Fruit fly (Drosophila melanogaster): ENCODE results near the gene wor.

The wor gene

DNA sequence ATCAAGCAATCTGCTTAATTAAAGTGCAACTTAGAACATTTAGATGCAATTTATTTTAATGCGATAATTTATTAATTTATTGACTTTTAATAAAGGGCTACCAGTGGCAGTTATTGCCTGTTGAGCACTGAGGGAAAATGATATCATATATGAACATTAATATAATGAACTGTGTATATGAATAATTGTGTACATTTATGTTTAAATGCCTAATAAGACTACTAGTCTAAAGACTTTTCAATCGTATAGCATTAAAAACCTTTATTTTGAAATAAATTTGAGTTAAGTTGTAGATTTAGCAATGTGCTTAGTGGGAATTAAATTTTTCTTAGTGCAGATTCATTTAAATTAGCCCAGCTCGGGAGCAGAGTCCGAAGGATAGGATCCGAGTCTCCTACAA, 35.0 kb downstream of the wor start:
- TF ChIP-seq noc (tag; optimal IDR thresholded peaks at IDR 0.05): no peak

DNA sequence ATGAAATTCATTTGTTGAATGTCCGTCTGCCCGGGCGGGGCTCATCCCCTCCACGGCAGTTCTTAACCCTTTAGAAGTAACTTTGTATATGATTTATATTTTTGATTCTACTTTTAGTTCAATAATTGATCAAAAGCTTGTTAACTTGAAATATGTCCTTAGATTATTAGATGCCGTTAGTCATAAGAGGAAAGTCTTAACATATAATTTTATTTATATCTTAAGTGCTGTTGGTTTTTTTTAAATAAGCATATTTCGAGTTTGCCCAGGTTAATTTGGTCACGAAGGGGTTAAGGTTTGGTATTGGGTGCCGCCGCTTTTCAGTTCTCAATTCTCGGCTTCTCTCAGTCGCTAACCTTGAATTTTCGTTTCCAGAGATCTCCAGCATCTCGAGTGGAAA, 36.4 kb downstream of the wor start:
- TF ChIP-seq noc (tag; optimal IDR thresholded peaks at IDR 0.05): no peak

DNA sequence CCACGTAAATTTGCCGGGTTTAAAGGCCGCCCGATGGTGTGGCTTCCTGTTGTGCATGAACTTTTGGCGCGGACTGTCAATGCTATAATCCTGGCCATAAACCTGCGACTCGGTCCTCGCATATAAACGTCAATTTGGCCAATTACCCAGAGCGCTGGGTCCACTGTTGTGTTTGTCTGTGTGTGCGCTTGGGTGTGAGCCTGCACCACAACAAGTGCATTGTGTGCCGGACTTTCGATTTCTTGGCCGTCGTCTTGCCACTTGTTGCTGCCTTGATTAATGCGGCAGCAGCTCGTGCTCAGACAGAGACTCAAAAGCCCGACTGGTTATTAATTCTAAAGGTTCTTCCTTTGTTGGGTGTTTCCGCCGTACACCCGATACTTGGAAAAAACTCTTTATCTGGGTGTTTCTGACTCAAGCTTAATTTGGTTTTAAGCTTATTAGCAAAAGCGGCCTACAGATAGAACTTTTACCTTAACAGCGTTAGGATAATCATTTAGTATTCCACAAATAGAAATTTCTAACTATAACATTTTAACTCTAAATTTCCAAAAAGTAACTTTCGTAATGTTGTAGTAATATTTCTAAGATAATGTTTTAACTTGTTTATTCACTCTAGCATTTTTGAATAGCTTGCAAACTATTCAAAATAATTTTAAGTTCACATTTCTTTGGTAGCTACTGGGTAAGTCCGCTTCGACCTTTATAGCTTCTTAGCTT, 37.3 kb downstream of the wor start:
- no peak for TF ChIP-seq noc (tag; optimal IDR thresholded peaks at IDR 0.05)

DNA sequence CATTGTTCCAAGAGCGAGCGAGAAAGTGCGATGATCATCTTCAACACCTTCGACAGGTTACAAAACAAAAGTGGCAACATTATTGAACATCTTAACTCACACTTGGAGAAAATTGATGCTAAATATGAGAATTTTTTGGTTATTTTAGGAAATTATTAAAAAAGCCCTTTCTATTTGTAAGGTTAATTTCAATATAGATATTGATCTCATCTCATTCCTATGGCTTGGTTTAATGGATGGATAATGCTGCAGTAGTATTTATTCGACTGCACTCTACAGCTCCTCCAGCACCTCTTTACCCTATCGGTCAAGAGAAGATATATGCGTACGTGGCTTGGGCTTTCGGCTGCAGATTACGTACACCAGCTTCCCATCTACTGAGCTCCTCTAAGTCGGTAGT, 38.6 kb downstream of the wor start:
- no peak for TF ChIP-seq noc (tag; optimal IDR thresholded peaks at IDR 0.05)

DNA sequence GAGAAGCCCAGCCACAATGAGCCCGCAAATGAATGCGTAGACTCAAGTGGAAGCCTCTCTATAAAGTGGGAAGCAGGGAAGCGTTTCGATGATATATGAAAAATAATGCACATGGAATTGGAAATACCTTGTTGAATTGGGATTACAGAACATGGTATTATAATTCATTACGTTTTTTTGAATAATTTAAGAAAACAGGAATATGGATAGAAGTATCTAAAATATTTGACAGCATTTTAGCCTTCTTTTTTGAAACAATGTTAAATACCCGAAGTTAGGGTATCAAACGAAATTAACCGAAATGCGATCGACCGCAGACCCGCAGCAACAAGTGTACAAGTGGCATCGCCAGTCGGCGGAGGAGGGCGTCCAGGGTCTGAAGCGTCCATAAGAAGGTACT, 39.3 kb downstream of the wor start:
- no peak for TF ChIP-seq noc (tag; optimal IDR thresholded peaks at IDR 0.05)

DNA sequence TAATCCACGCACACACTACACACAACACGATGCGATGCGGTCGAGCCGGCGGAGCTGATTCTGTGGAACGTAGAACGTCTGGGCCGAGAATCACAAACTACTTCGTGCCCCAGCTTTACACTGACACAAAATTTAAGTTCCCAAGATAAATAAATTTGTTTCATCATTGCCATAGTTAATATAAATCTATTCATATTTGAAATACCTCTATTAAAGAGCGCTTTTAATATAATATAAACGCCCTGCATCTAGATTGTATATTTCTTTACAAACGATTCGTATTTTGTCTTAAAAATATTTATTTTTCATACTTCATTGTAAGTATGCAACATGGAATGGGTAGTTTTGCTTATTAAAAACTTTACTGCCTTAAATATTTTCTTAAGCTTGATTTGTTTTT, 40.0 kb downstream of the wor start:
- TF ChIP-seq noc (tag; optimal IDR thresholded peaks at IDR 0.05): no peak

DNA sequence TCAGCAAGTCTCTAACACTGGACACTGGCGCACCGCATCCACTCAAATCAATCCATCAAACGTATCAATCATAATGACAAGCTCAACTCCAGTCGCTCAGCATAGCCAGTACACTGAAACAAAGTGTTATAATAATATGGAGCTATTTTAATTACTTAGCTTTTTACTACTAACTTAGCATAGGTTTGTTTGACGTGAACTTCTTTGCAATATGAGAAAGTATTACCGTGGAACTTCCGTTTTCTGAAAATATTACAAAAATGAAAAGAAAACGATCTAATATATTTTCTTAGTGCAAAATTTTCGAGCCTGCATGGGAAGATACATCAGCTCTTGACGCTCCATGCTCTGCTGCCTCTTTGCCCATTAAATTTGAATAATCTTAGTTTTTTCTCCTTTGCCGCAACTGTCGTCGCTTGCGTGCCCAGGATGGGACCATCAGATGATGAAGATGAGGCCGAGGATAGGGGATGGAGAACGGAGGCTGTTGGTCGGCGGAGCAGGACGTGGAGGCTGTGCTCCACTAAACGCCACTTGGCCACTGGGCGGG, 42.3 kb downstream of the wor start:
- TF ChIP-seq noc (tag; optimal IDR thresholded peaks at IDR 0.05): no peak

Measured in whole organism, larva.